Fruit fly (Drosophila melanogaster): ENCODE data around the gene Tgi.
A peak's percentile ranks its signal among the peaks of the same experiment; 100 is the strongest.

Tgi gene

DNA sequence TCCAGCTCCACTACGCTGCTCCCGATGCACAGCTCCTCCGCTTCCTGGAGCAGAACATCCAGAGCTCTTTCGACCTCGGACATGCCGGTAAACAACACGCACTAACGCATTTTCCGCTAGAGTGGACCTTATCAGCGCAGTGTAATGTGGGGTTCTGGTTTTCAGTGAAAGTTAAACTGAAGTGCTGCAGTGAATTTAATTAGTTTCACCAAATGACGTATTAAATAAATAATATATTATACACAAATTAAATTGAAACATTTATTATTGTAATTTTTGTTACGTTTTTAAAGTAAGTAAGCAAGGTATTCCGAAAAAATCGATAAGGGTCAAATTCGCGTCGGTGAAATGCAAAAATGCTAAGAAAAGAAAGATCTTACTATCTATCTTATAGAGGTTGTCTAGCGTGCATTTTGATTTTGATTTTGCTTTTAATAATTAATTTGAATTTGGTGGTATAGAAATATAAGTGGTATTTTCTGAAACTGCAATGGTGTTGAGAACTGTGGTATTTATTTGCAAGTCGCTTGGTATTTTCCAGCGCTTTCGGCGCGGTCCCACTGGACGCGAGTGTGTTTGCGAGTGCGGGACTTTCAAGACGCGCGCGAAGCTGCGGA is 36.3 kb upstream of the Tgi start, which contains the start of the genes JMJD7 and CG10738 (continued):
- TF ChIP-seq Sox14 (GFP tag; optimal IDR thresholded peaks at IDR 0.05) = peak; percentile 23
- TF ChIP-seq CG8319 (GFP tag; optimal IDR thresholded peaks at IDR 0.05) = no peak
- no peak for TF ChIP-seq Gug (GFP tag; IDR thresholded peaks at IDR 0.05)
- no peak for TF ChIP-seq CG8632 (GFP tag; optimal IDR thresholded peaks at IDR 0.05)
- TF ChIP-seq Sox15 (GFP tag; optimal IDR thresholded peaks at IDR 0.05) = no peak
- TF ChIP-seq ss (GFP tag; optimal IDR thresholded peaks at IDR 0.05) = no peak
- peak; percentile 30 for TF ChIP-seq Hr4 (GFP tag; optimal IDR thresholded peaks at IDR 0.05)
- TF ChIP-seq cyc (GFP tag; optimal IDR thresholded peaks at IDR 0.05) = peak; percentile 69
- TF ChIP-seq CG15336 (GFP tag; IDR thresholded peaks at IDR 0.05) = 0 out of 2 replicates have a peak, but pooled peaks have one; percentile 18
- TF ChIP-seq net (GFP tag; optimal IDR thresholded peaks at IDR 0.05) = peak; percentile 52
- peak; percentile 44 for TF ChIP-seq CG3032 (tag; optimal IDR thresholded peaks at IDR 0.05)
- peak; percentile 89 for TF ChIP-seq CG3919 (GFP tag; optimal IDR thresholded peaks at IDR 0.05)
- peak; percentile 65 for TF ChIP-seq topi (GFP tag; optimal IDR thresholded peaks at IDR 0.05)
- TF ChIP-seq CG10669 (GFP tag; optimal IDR thresholded peaks at IDR 0.05) = peak; percentile 78
- TF ChIP-seq CG6163 (GFP tag; IDR thresholded peaks at IDR 0.05) = peak; percentile 85
- TF ChIP-seq eg (GFP tag; IDR thresholded peaks at IDR 0.05) = peak; percentile 87
- peak; percentile 51 for TF ChIP-seq OdsH (GFP tag; optimal IDR thresholded peaks at IDR 0.05)
- peak; percentile 41 for TF ChIP-seq Lpt (GFP tag; optimal IDR thresholded peaks at IDR 0.05)
- peak; percentile 40 for TF ChIP-seq Ets96B (tag; optimal IDR thresholded peaks at IDR 0.05)
- peak; percentile 23 for TF ChIP-seq CG31627 (GFP tag; optimal IDR thresholded peaks at IDR 0.05)
- peak; percentile 26 for TF ChIP-seq CG6276 (GFP tag; optimal IDR thresholded peaks at IDR 0.05)
- peak; percentile 10 for TF ChIP-seq fd85E (GFP tag; optimal IDR thresholded peaks at IDR 0.05)
- TF ChIP-seq CG4318 (GFP tag; optimal IDR thresholded peaks at IDR 0.05) = peak; percentile 3

dm6 chr3L:13451562-13451961 is 35.0 kb upstream of the Tgi start:
- peak; percentile 28 for TF ChIP-seq achi (GFP tag; optimal IDR thresholded peaks at IDR 0.05)
- no peak for TF ChIP-seq Blimp-1 (GFP tag; optimal IDR thresholded peaks at IDR 0.05)
- TF ChIP-seq net (GFP tag; optimal IDR thresholded peaks at IDR 0.05) = peak; percentile 38
- no peak for TF ChIP-seq Eip93F (GFP tag; optimal IDR thresholded peaks at IDR 0.05)
- peak; percentile 24; the same call in 2 of the 3 replicates for TF ChIP-seq eg (GFP tag; IDR thresholded peaks at IDR 0.05)
- peak; percentile 16 for TF ChIP-seq lz (GFP tag; optimal IDR thresholded peaks at IDR 0.05)
- TF ChIP-seq Met (GFP tag; optimal IDR thresholded peaks at IDR 0.05) = no peak
- 0 out of 2 replicates have a peak, but pooled peaks have one; percentile 19 for TF ChIP-seq Gug (GFP tag; IDR thresholded peaks at IDR 0.05)
- TF ChIP-seq CG6163 (GFP tag; IDR thresholded peaks at IDR 0.05) = 0 out of 3 replicates have a peak, but pooled peaks have one; percentile 13
- TF ChIP-seq CG10631 (GFP tag; optimal IDR thresholded peaks at IDR 0.05) = no peak
- peak; percentile 72 for TF ChIP-seq Hr4 (GFP tag; optimal IDR thresholded peaks at IDR 0.05)
- peak; percentile 21 for TF ChIP-seq cyc (GFP tag; optimal IDR thresholded peaks at IDR 0.05)
- peak; percentile 19 for TF ChIP-seq Lpt (GFP tag; optimal IDR thresholded peaks at IDR 0.05)
- TF ChIP-seq CG8319 (GFP tag; optimal IDR thresholded peaks at IDR 0.05) = no peak
- TF ChIP-seq Hr39 (GFP tag; optimal IDR thresholded peaks at IDR 0.05) = peak; percentile 44
- TF ChIP-seq OdsH (GFP tag; optimal IDR thresholded peaks at IDR 0.05) = peak; percentile 46
- TF ChIP-seq CG11294 (GFP tag; IDR thresholded peaks at IDR 0.05) = peak; percentile 48; the same call in 1 of the 2 replicates
- TF ChIP-seq fd85E (GFP tag; optimal IDR thresholded peaks at IDR 0.05) = no peak
- TF ChIP-seq Eip75B (GFP tag; optimal IDR thresholded peaks at IDR 0.05) = no peak
- no peak for TF ChIP-seq Ets96B (tag; optimal IDR thresholded peaks at IDR 0.05)
- peak; percentile 36 for TF ChIP-seq vri (GFP tag; optimal IDR thresholded peaks at IDR 0.05)
- TF ChIP-seq ss (GFP tag; optimal IDR thresholded peaks at IDR 0.05) = no peak
- TF ChIP-seq CG8119 (GFP tag; IDR thresholded peaks at IDR 0.05) = peak; percentile 59; the same call in 2 of the 3 replicates
- TF ChIP-seq CG31627 (GFP tag; optimal IDR thresholded peaks at IDR 0.05) = peak; percentile 46
- TF ChIP-seq esn (GFP tag; optimal IDR thresholded peaks at IDR 0.05) = no peak
- TF ChIP-seq Smox (GFP tag; optimal IDR thresholded peaks at IDR 0.05) = peak; percentile 21
- TF ChIP-seq CG8632 (GFP tag; optimal IDR thresholded peaks at IDR 0.05) = peak; percentile 5
- TF ChIP-seq salr (GFP tag; optimal IDR thresholded peaks at IDR 0.05) = peak in 1 of 2 experiments; percentile 37
- TF ChIP-seq CG9139 (GFP tag; optimal IDR thresholded peaks at IDR 0.05) = no peak
- no peak for TF ChIP-seq CG11902 (GFP tag; optimal IDR thresholded peaks at IDR 0.05)
- no peak for TF ChIP-seq CG16779 (tag; optimal IDR thresholded peaks at IDR 0.05)
- TF ChIP-seq CG1621 (tag; optimal IDR thresholded peaks at IDR 0.05) = no peak
- peak; percentile 77 for TF ChIP-seq CG15336 (GFP tag; IDR thresholded peaks at IDR 0.05)
- TF ChIP-seq CG6792 (GFP tag; optimal IDR thresholded peaks at IDR 0.05) = no peak
- TF ChIP-seq pdm3 (GFP tag; optimal IDR thresholded peaks at IDR 0.05) = peak; percentile 38
- peak; percentile 60 for TF ChIP-seq CG6276 (GFP tag; optimal IDR thresholded peaks at IDR 0.05)
- no peak for TF ChIP-seq dsx (GFP tag; optimal IDR thresholded peaks at IDR 0.05; ENCODE audit: poor library complexity, severe bottlenecking)
- TF ChIP-seq CG4318 (GFP tag; optimal IDR thresholded peaks at IDR 0.05) = peak; percentile 15
- TF ChIP-seq spab (GFP tag; optimal IDR thresholded peaks at IDR 0.05) = no peak
- peak; percentile 7 for TF ChIP-seq CG11762 (GFP tag; optimal IDR thresholded peaks at IDR 0.05; ENCODE audit: insufficient read depth)

Data from whole organism, prepupa.